Worm (Caenorhabditis elegans) whole organism, L2 larva: ENCODE measurements around the gene C01G12.7.

Experiments
- egl-27 ChIP-seq: sonication (generic microtip); optimal IDR thresholded peaks from 3 replicates; lab custom pipeline; 2017; ENCODE audit warnings: missing biosample characterization, missing genetic modification reagents, missing genetic modification characterization
- lin-11 ChIP-seq: fragments of 150-350 bp; sonication (generic microtip); optimal IDR thresholded peaks from 2 replicates; lab custom pipeline; 2014; ENCODE audit warnings: missing biosample characterization, missing genetic modification characterization, inconsistent platforms, mixed read lengths
- nhr-10 ChIP-seq: sonication (generic microtip); optimal IDR thresholded peaks from 2 replicates; lab custom pipeline; 2017; ENCODE audit warnings: missing biosample characterization, missing genetic modification characterization
- nhr-23 ChIP-seq: fragments of 150-350 bp; optimal IDR thresholded peaks from 2 replicates; lab custom pipeline; 2014; ENCODE audit warnings: missing biosample characterization, missing genetic modification reagents, missing genetic modification characterization

ce11 chrII:14627330-14627729 lies 35.6 kb upstream of the C01G12.7 start, which contains the start of gene tag-297:
- no peak for TF ChIP-seq egl-27 (tag; lab: Kevin White, UChicago)
- no peak for TF ChIP-seq nhr-10 (tag; lab: Kevin White, UChicago)
- TF ChIP-seq lin-11: no peak
- TF ChIP-seq nhr-23: no peak
